Worm (Caenorhabditis elegans) whole organism, L3 larva: ENCODE data around the gene pcp-1.

Experiments used
- R02D3.7 ChIP-seq: fragments of 150-350 bp; optimal IDR thresholded peaks from 2 replicates; lab custom pipeline; 2014; ENCODE audit warnings: missing biosample characterization, missing genetic modification characterization
- ZK546.5 ChIP-seq: sonication (generic microtip); optimal IDR thresholded peaks from 2 replicates; lab custom pipeline; 2017; ENCODE audit warnings: missing biosample characterization, missing genetic modification characterization
- aly-2 ChIP-seq: fragments of 150-350 bp; optimal IDR thresholded peaks from 2 replicates; lab custom pipeline; 2014; ENCODE audit warnings: missing biosample characterization, missing genetic modification characterization
- ama-1 ChIP-seq: fragments of 150-350 bp; optimal IDR thresholded peaks from 2 replicates; lab custom pipeline; 2018
- ceh-16 ChIP-seq: sonication (generic microtip); optimal IDR thresholded peaks from 2 replicates; lab custom pipeline; 2017; ENCODE audit warnings: missing biosample characterization, missing genetic modification characterization
- ceh-28 ChIP-seq: fragments of 150-350 bp; optimal IDR thresholded peaks from 2 replicates; lab custom pipeline; 2014; ENCODE audit warnings: missing biosample characterization, missing genetic modification reagents, missing genetic modification characterization
- ceh-82 ChIP-seq: fragments of 150-350 bp; optimal IDR thresholded peaks from 2 replicates; lab custom pipeline; 2014; ENCODE audit warnings: missing biosample characterization, missing genetic modification characterization
- ceh-9 ChIP-seq: sonication (generic microtip); optimal IDR thresholded peaks from 2 replicates; lab custom pipeline; 2018; ENCODE audit warnings: missing biosample characterization, missing genetic modification characterization
- egl-27 ChIP-seq: sonication (generic microtip); optimal IDR thresholded peaks from 4 replicates; lab custom pipeline; 2017; ENCODE audit warnings: missing biosample characterization, missing genetic modification reagents, missing genetic modification characterization
- egl-5 ChIP-seq: fragments of 150-350 bp; optimal IDR thresholded peaks from 2 replicates; lab custom pipeline; 2017; ENCODE audit warnings: missing biosample characterization, missing genetic modification reagents, missing genetic modification characterization, inconsistent platforms
- elt-2 ChIP-seq: sonication (generic microtip); optimal IDR thresholded peaks from 2 replicates; lab custom pipeline; 2016; ENCODE audit warnings: missing genetic modification reagents, mild to moderate bottlenecking, missing genetic modification characterization, missing compliant biosample characterization
- elt-3 ChIP-seq, 3 experiments: fragments of 150-350 bp in 1 of 3; sonication (generic microtip) in 2 of 3; optimal IDR thresholded peaks; 2 replicates in 2 of 3; 4 replicates in 1 of 3; lab custom pipeline; 2014 to 2017; ENCODE audit warnings: missing biosample characterization in 3 of 3, missing genetic modification characterization in 3 of 3
- fkh-10 ChIP-seq: sonication (generic microtip); optimal IDR thresholded peaks from 2 replicates; lab custom pipeline; 2017; ENCODE audit warnings: missing biosample characterization, missing genetic modification reagents, missing genetic modification characterization
- fkh-2 ChIP-seq: fragments of 150-350 bp; optimal IDR thresholded peaks from 2 replicates; lab custom pipeline; 2014; ENCODE audit warnings: missing biosample characterization, missing genetic modification reagents, missing genetic modification characterization
- fos-1 ChIP-seq: fragments of 150-350 bp; optimal IDR thresholded peaks from 2 replicates; lab custom pipeline; 2014; ENCODE audit warnings: missing biosample characterization, missing genetic modification characterization
- hmg-11 ChIP-seq: sonication (generic microtip); optimal IDR thresholded peaks from 2 replicates; lab custom pipeline; 2016; ENCODE audit warnings: missing genetic modification characterization, missing compliant biosample characterization
- jun-1 ChIP-seq: fragments of 150-350 bp; optimal IDR thresholded peaks from 2 replicates; lab custom pipeline; 2014; ENCODE audit warnings: missing biosample characterization, missing genetic modification reagents, missing genetic modification characterization
- lin-15B ChIP-seq: fragments of 150-350 bp; optimal IDR thresholded peaks from 2 replicates; lab custom pipeline; 2014; ENCODE audit warnings: missing biosample characterization, missing genetic modification characterization
- lin-39 ChIP-seq: fragments of 150-350 bp; optimal IDR thresholded peaks from 2 replicates; lab custom pipeline; 2018; ENCODE audit warnings: missing biosample characterization, missing genetic modification reagents, missing genetic modification characterization
- lsy-12 ChIP-seq: sonication (generic microtip); optimal IDR thresholded peaks from 2 replicates; lab custom pipeline; 2016; ENCODE audit warnings: mild to moderate bottlenecking, missing genetic modification characterization, missing compliant biosample characterization
- mdl-1 ChIP-seq: fragments of 150-350 bp; optimal IDR thresholded peaks from 2 replicates; lab custom pipeline; 2014; ENCODE audit warnings: missing biosample characterization, missing genetic modification characterization
- mml-1 ChIP-seq: fragments of 150-350 bp; sonication (generic microtip); optimal IDR thresholded peaks from 3 replicates; lab custom pipeline; 2014; ENCODE audit warnings: missing biosample characterization, missing genetic modification characterization
- nfya-1 ChIP-seq: sonication (generic microtip); optimal IDR thresholded peaks from 2 replicates; lab custom pipeline; 2017; ENCODE audit warnings: missing genetic modification characterization, mild to moderate bottlenecking, missing compliant biosample characterization, antibody characterized with exemption, moderate library complexity; ENCODE audit not compliant: insufficient read depth
- nhr-11 ChIP-seq: fragments of 150-350 bp; optimal IDR thresholded peaks from 2 replicates; lab custom pipeline; 2014; ENCODE audit warnings: missing biosample characterization, missing genetic modification characterization
- nhr-12 ChIP-seq: fragments of 150-350 bp; optimal IDR thresholded peaks from 2 replicates; lab custom pipeline; 2014; ENCODE audit warnings: missing biosample characterization, missing genetic modification characterization
- nhr-23 ChIP-seq: fragments of 150-350 bp; optimal IDR thresholded peaks from 2 replicates; lab custom pipeline; 2014; ENCODE audit warnings: missing biosample characterization, missing genetic modification reagents, missing genetic modification characterization
- nhr-25 ChIP-seq: sonication (generic microtip); optimal IDR thresholded peaks from 2 replicates; lab custom pipeline; 2017; ENCODE audit warnings: missing biosample characterization, missing genetic modification characterization
- nhr-28 ChIP-seq: fragments of 150-350 bp; optimal IDR thresholded peaks from 2 replicates; lab custom pipeline; 2014; ENCODE audit warnings: missing biosample characterization, missing genetic modification characterization
- nhr-43 ChIP-seq: sonication (generic microtip); optimal IDR thresholded peaks from 2 replicates; lab custom pipeline; 2016; ENCODE audit warnings: mild to moderate bottlenecking, missing genetic modification characterization, missing compliant biosample characterization; ENCODE audit not compliant: poor library complexity, severe bottlenecking
- nhr-67 ChIP-seq: fragments of 150-350 bp; optimal IDR thresholded peaks from 2 replicates; lab custom pipeline; 2014; ENCODE audit warnings: missing biosample characterization, missing genetic modification characterization
- nhr-76 ChIP-seq: fragments of 150-350 bp; sonication (generic microtip); optimal IDR thresholded peaks from 5 replicates; lab custom pipeline; 2014; ENCODE audit warnings: missing biosample characterization, missing genetic modification characterization
- nhr-77 ChIP-seq: fragments of 150-350 bp; optimal IDR thresholded peaks from 2 replicates; lab custom pipeline; 2014; ENCODE audit warnings: missing biosample characterization, missing genetic modification characterization
- pha-4 ChIP-seq: fragments of 150-350 bp; optimal IDR thresholded peaks from 2 replicates; lab custom pipeline; 2014; ENCODE audit warnings: missing biosample characterization, missing genetic modification reagents, missing genetic modification characterization
- pqm-1 ChIP-seq: fragments of 150-350 bp; optimal IDR thresholded peaks from 2 replicates; lab custom pipeline; 2017; ENCODE audit warnings: missing biosample characterization, missing genetic modification characterization, inconsistent platforms
- sea-2 ChIP-seq: fragments of 150-350 bp; sonication (generic microtip); optimal IDR thresholded peaks from 4 replicates; lab custom pipeline; 2014; ENCODE audit warnings: missing biosample characterization, missing genetic modification reagents, missing genetic modification characterization
- snpc-4 ChIP-seq: fragments of 150-350 bp; optimal IDR thresholded peaks from 2 replicates; lab custom pipeline; 2014; ENCODE audit warnings: missing biosample characterization, missing genetic modification characterization
- tbx-2 ChIP-seq: sonication (generic microtip); optimal IDR thresholded peaks from 2 replicates; lab custom pipeline; 2016; ENCODE audit warnings: mild to moderate bottlenecking, missing genetic modification characterization, missing compliant biosample characterization
- unc-62 ChIP-seq: fragments of 150-350 bp; sonication (generic microtip); optimal IDR thresholded peaks from 4 replicates; lab custom pipeline; 2014; ENCODE audit warnings: missing biosample characterization, missing genetic modification reagents, missing genetic modification characterization
- zag-1 ChIP-seq: fragments of 150-350 bp; optimal IDR thresholded peaks from 2 replicates; lab custom pipeline; 2014; ENCODE audit warnings: missing biosample characterization, missing genetic modification characterization
- ztf-11 ChIP-seq: fragments of 150-350 bp; optimal IDR thresholded peaks from 2 replicates; lab custom pipeline; 2014; ENCODE audit warnings: missing biosample characterization, missing genetic modification characterization
- ztf-4 ChIP-seq: fragments of 150-350 bp; optimal IDR thresholded peaks from 2 replicates; lab custom pipeline; 2014; ENCODE audit warnings: missing biosample characterization, missing genetic modification characterization

pcp-1 gene

DNA sequence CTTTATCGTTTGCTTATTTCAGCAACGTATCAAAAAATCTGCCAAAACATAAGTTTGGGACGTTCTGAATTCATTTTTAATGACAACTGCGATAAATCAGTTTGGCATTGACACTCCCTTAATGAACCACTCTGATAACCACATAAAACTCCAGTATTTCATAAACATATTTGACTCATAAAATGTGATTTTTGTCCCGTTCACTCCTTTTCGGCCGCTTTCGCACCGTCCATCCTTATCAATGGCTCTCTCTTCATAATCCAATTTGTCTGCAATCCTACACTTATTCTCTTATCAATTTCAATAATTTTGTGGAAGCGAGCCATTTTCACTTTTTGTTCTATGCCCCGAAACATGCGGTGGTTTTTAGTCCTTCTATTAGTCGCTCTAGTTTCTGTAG is at the start of gene pcp-1:
TSS of gene pcp-1 (plus strand) at position 342 of the 400 bp plus-strand sequence.
- TF ChIP-seq elt-2 (tag; lab: Kevin White, UChicago): peak; percentile 99
- no peak for TF ChIP-seq mdl-1 (tag; lab: Kevin White, UChicago)
- no peak for TF ChIP-seq fkh-2 (tag; lab: Kevin White, UChicago)
- no peak for TF ChIP-seq nhr-23 (tag; lab: Kevin White, UChicago)
- no peak for TF ChIP-seq lsy-12
- TF ChIP-seq zag-1 (tag; lab: Kevin White, UChicago): no peak
- TF ChIP-seq ceh-9 (tag; lab: Kevin White, UChicago): no peak
- peak; percentile 99 for TF ChIP-seq pqm-1 (tag; lab: Kevin White, UChicago)
- TF ChIP-seq aly-2 (tag; lab: Kevin White, UChicago): no peak
- peak; percentile 31 for TF ChIP-seq pha-4 (tag; lab: Kevin White, UChicago)
- no peak for TF ChIP-seq tbx-2 (tag; lab: Kevin White, UChicago)
- no peak for TF ChIP-seq nfya-1
- TF ChIP-seq nhr-77 (tag; lab: Kevin White, UChicago): no peak
- no peak for TF ChIP-seq ztf-4 (tag; lab: Kevin White, UChicago)
- peak; percentile 67 for TF ChIP-seq jun-1
- TF ChIP-seq ceh-28 (tag; lab: Kevin White, UChicago): no peak
- TF ChIP-seq lin-15B: peak; percentile 34
- no peak for TF ChIP-seq ceh-16 (tag; lab: Kevin White, UChicago)
- TF ChIP-seq nhr-28 (tag; lab: Kevin White, UChicago): no peak
- TF ChIP-seq nhr-12 (tag; lab: Kevin White, UChicago): no peak
- TF ChIP-seq nhr-25 (tag; lab: Kevin White, UChicago): no peak
- no peak for TF ChIP-seq ZK546.5 (tag; lab: Kevin White, UChicago)
- TF ChIP-seq fos-1 (tag; lab: Kevin White, UChicago): peak; percentile 55
- TF ChIP-seq mml-1 (tag; lab: Kevin White, UChicago): no peak
- TF ChIP-seq egl-5 (tag; lab: Kevin White, UChicago): no peak

DNA sequence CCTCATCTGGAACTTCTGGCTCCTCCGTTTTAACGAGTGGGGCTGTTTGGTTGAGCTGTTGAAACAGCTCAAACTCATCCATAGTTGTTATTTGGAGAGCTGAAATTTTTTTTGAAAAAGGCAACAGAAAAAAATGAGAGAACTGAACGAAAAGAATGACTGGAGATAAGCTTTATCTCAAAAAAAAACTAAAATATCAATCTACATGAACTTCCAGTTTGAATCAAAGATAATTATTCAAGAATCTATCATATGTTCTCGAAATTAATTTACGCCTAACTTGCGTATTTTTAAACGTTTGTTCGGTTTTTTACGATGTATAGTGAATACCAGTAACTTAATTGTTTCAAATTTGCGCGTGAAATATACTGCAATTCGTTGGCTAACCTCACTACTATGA is 49.3 kb upstream of the pcp-1 start, which contains the start of gene lin-13:
TSS of gene lin-13 (minus strand) at position 101 of the 400 bp plus-strand sequence.
- no peak for TF ChIP-seq jun-1
- TF ChIP-seq mdl-1 (tag; lab: Kevin White, UChicago): no peak
- no peak for TF ChIP-seq mml-1 (tag; lab: Kevin White, UChicago)
- TF ChIP-seq fos-1 (tag; lab: Kevin White, UChicago): no peak
- TF ChIP-seq nhr-28 (tag; lab: Kevin White, UChicago): no peak
- TF ChIP-seq ceh-28 (tag; lab: Kevin White, UChicago): no peak
- no peak for TF ChIP-seq ztf-11 (tag; lab: Kevin White, UChicago)

DNA sequence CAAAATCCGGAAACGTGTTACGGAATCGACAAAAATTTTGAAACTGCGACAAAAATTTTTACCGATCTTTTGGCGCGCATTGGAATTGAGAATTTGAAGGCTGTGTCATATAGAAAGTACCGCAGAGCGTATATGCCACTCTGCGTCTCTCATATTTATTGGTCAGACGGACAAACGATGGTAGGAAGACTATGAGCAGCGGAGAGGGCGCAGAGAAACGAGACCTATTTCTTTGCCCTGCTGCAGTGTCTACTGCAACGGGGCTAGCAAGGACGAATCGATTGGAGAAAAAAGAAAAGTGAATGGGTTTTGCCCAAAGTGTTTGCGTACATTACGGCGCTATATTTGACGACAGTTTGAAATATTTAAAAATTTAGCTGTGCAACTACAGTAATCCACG is 48.6 kb upstream of the pcp-1 start:
- TF ChIP-seq ceh-16 (tag; lab: Kevin White, UChicago): no peak
- TF ChIP-seq nhr-11 (tag; lab: Kevin White, UChicago): no peak
- TF ChIP-seq pha-4 (tag; lab: Kevin White, UChicago): peak; percentile 94
- peak; percentile 53 for TF ChIP-seq jun-1
- TF ChIP-seq nhr-77 (tag; lab: Kevin White, UChicago): no peak
- peak; percentile 82 for TF ChIP-seq lin-39 (tag; lab: Kevin White, UChicago)
- peak; percentile 64 for TF ChIP-seq ama-1 (lab: Kevin White, UChicago)
- no peak for TF ChIP-seq snpc-4 (tag; lab: Kevin White, UChicago)
- TF ChIP-seq ceh-82 (tag; lab: Kevin White, UChicago): no peak
- TF ChIP-seq unc-62 (GFP tag; lab: Kevin White, UChicago): no peak
- TF ChIP-seq fkh-10: no peak
- no peak for TF ChIP-seq tbx-2 (tag; lab: Kevin White, UChicago)
- TF ChIP-seq R02D3.7: peak; percentile 59
- TF ChIP-seq fkh-2 (tag; lab: Kevin White, UChicago): no peak
- TF ChIP-seq ztf-4 (tag; lab: Kevin White, UChicago): no peak
- no peak for TF ChIP-seq aly-2 (tag; lab: Kevin White, UChicago)
- TF ChIP-seq nhr-43 (tag; lab: Kevin White, UChicago): no peak
- no peak for TF ChIP-seq nhr-67 (tag; lab: Kevin White, UChicago)
- no peak for TF ChIP-seq ZK546.5 (tag; lab: Kevin White, UChicago)
- TF ChIP-seq lsy-12: peak; percentile 73
- peak; percentile 90 for TF ChIP-seq egl-5 (tag; lab: Kevin White, UChicago)
- TF ChIP-seq pqm-1 (tag; lab: Kevin White, UChicago): peak; percentile 47
- peak; percentile 88 for TF ChIP-seq nfya-1
- no peak for TF ChIP-seq elt-3 (tag; optimal IDR thresholded peaks at IDR 0.05; lab: Kevin White, UChicago)
- peak; percentile 47 for TF ChIP-seq elt-2 (tag; lab: Kevin White, UChicago)
- TF ChIP-seq ceh-28 (tag; lab: Kevin White, UChicago): peak; percentile 78
- TF ChIP-seq egl-27: no peak
- no peak for TF ChIP-seq mdl-1 (tag; lab: Kevin White, UChicago)
- no peak for TF ChIP-seq nhr-76 (tag; lab: Kevin White, UChicago)
- peak; percentile 86 for TF ChIP-seq lin-15B
- TF ChIP-seq sea-2 (GFP tag; lab: Kevin White, UChicago): no peak
- TF ChIP-seq hmg-11: peak; percentile 82
- peak; percentile 76 for TF ChIP-seq nhr-23 (tag; lab: Kevin White, UChicago)
- no peak for TF ChIP-seq fos-1 (tag; lab: Kevin White, UChicago)
- peak; percentile 92 for TF ChIP-seq nhr-25 (tag; lab: Kevin White, UChicago)
